Fruit fly (Drosophila melanogaster): ENCODE measurements around the gene TwdlT.
A peak's percentile ranks its signal among the peaks of the same experiment; 100 is the strongest.

TwdlT gene

DNA sequence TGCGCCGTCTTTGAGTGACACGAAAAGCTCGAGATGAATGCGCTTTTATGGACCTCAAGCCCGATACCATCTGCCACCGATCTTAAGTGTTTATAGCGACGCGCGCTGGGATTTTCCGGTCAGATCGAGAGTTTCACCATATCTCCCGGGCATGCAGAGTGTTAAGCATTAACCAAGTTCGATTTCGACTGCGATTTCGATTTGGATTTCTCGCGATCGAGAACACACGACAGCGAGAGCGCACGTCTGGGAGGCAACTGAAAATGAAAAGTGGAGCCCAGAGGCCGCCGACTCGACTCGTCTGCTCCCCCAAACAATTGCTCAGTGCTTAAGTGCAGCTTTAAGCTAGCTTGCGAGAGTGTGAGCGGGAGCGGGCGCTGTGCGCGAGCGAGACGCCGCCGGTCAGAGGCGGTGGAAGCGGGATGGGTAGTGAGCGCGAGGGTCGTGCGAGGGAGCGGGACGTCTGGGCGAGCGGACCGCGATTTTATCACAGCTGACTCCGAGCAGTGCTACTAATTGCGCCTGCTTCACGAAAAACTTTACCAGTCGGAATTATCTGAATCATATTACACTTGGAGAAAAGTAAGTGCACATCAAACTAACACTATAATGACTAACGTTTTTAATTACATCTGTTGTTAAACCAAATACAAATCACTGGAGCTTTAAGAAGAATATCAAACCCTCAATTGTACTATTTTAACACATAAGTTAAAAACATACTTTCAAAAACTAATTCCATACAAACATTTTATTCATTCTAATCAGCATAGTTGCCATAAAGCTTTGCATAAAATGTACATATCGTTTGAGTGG is 21.0 kb downstream of the TwdlT start, which contains the start of gene spz (continued):
- TF ChIP-seq nerfin-1 (tag; optimal IDR thresholded peaks at IDR 0.05), result no peak
- no peak for TF ChIP-seq Nf-YC (tag; optimal IDR thresholded peaks at IDR 0.05)
- TF ChIP-seq pfk (GFP tag; optimal IDR thresholded peaks at IDR 0.05), result no peak
- TF ChIP-seq grau (tag; optimal IDR thresholded peaks at IDR 0.05), result peak; percentile 18
- no peak for TF ChIP-seq scrt (GFP tag; optimal IDR thresholded peaks at IDR 0.05)
- TF ChIP-seq CG6765 (GFP tag; optimal IDR thresholded peaks at IDR 0.05), result no peak
- no peak for TF ChIP-seq B-H1 (GFP tag; IDR thresholded peaks at IDR 0.05)
- TF ChIP-seq sens-2 (GFP tag; IDR thresholded peaks at IDR 0.05), result no peak
- no peak for TF ChIP-seq Fer2 (tag; optimal IDR thresholded peaks at IDR 0.05)
- TF ChIP-seq Bdp1 (GFP tag; optimal IDR thresholded peaks at IDR 0.05), result no peak
- no peak for TF ChIP-seq CG3847 (GFP tag; IDR thresholded peaks at IDR 0.05)
- no peak for TF ChIP-seq pan (optimal IDR thresholded peaks at IDR 0.05)
- TF ChIP-seq pan (GFP tag; optimal IDR thresholded peaks at IDR 0.05 in 1 of 2, IDR thresholded peaks at IDR 0.05 in 1 of 2), result peak in 1 of 2 experiments; percentile 29
- TF ChIP-seq Gug (GFP tag; IDR thresholded peaks at IDR 0.05), result no peak
- TF ChIP-seq otp (GFP tag; IDR thresholded peaks at IDR 0.05), result no peak
- TF ChIP-seq crc (GFP tag; optimal IDR thresholded peaks at IDR 0.05), result no peak
- TF ChIP-seq CG6254 (GFP tag; optimal IDR thresholded peaks at IDR 0.05), result no peak
- no peak for TF ChIP-seq CG43689 (GFP tag; IDR thresholded peaks at IDR 0.05)
- peak; percentile 60 for TF ChIP-seq ftz-f1 (GFP tag; optimal IDR thresholded peaks at IDR 0.05)
- no peak for TF ChIP-seq twi (tag; optimal IDR thresholded peaks at IDR 0.05)
- TF ChIP-seq jigr1 (GFP tag; IDR thresholded peaks at IDR 0.05), result no peak
- TF ChIP-seq CG14050 (GFP tag; IDR thresholded peaks at IDR 0.05), result no peak
- no peak for TF ChIP-seq Hand (GFP tag; optimal IDR thresholded peaks at IDR 0.05)
- TF ChIP-seq bigmax (GFP tag; optimal IDR thresholded peaks at IDR 0.05), result no peak
- TF ChIP-seq CG1024 (GFP tag; IDR thresholded peaks at IDR 0.05), result no peak
- TF ChIP-seq CG5245 (GFP tag; optimal IDR thresholded peaks at IDR 0.05), result no peak
- TF ChIP-seq CG4617 (GFP tag; optimal IDR thresholded peaks at IDR 0.05; ENCODE audit: borderline replicate concordance), result no peak
- TF ChIP-seq prd (optimal IDR thresholded peaks at IDR 0.05), result no peak
- no peak for TF ChIP-seq prd (GFP tag; IDR thresholded peaks at IDR 0.05)
- TF ChIP-seq yki (optimal IDR thresholded peaks at IDR 0.05), result no peak
- TF ChIP-seq Mad (GFP tag; optimal IDR thresholded peaks at IDR 0.05), result no peak
- TF ChIP-seq Kr (GFP tag; optimal IDR thresholded peaks at IDR 0.05), result no peak
- no peak for TF ChIP-seq CG8089 (GFP tag; optimal IDR thresholded peaks at IDR 0.05)
- no peak for TF ChIP-seq Elba2 (GFP tag; optimal IDR thresholded peaks at IDR 0.05)
- no peak for TF ChIP-seq CG4854 (GFP tag; optimal IDR thresholded peaks at IDR 0.05)
- TF ChIP-seq sens (GFP tag), result peak; percentile 46
- no peak for TF ChIP-seq maf-S (GFP tag; optimal IDR thresholded peaks at IDR 0.05)
- TF ChIP-seq Gsc (GFP tag; IDR thresholded peaks at IDR 0.05), result no peak
- no peak for TF ChIP-seq Dek (tag; optimal IDR thresholded peaks at IDR 0.05)
- TF ChIP-seq Optix (GFP tag; IDR thresholded peaks at IDR 0.05), result no peak
- peak; percentile 54; the same call in 1 of the 3 replicates for TF ChIP-seq CG11695 (GFP tag; IDR thresholded peaks at IDR 0.05)
- TF ChIP-seq CG1603 (tag; optimal IDR thresholded peaks at IDR 0.05), result peak; percentile 50
- TF ChIP-seq aop (GFP tag; IDR thresholded peaks at IDR 0.05), result no peak
- no peak for TF ChIP-seq ssp (GFP tag; IDR thresholded peaks at IDR 0.05)
- TF ChIP-seq cato (GFP tag; optimal IDR thresholded peaks at IDR 0.05; ENCODE audit: borderline replicate concordance), result no peak
- TF ChIP-seq Meics (GFP tag; optimal IDR thresholded peaks at IDR 0.05), result peak; percentile 7
- TF ChIP-seq disco-r (GFP tag; optimal IDR thresholded peaks at IDR 0.05), result no peak
- TF ChIP-seq Doc3 (GFP tag; IDR thresholded peaks at IDR 0.05; ENCODE audit: partially characterized antibody), result 0 out of 3 replicates have a peak, but pooled peaks have one; percentile 28
- TF ChIP-seq CG8281 (tag; optimal IDR thresholded peaks at IDR 0.05), result no peak
- TF ChIP-seq CG12659 (GFP tag; optimal IDR thresholded peaks at IDR 0.05), result no peak
- TF ChIP-seq Xbp1 (GFP tag; optimal IDR thresholded peaks at IDR 0.05), result peak; percentile 32

Measured in whole organism, embryonic.